Worm (Caenorhabditis elegans): Measurements from ENCODE around the gene fbxa-90.

Gene fbxa-90

DNA sequence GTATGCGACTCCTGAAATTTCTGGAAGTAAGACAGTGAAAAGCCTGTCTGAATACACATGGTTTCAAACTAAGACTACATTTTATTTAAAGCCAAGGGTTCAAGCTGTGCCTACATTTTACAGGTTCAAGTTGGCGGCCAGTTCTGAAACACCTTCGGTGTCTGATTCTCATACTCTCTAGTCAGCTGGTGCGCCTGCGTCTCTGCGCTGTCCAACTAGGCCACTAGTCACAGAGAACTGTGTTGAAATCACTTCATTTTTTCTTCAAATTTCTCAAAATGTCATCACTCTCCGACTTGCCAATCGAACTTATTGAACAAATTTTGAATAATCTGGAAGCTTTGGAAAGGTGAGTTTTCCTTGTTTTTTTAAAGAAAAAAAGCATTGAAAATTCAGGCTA, at the start of gene fbxa-90:
Gene fbxa-90 (plus strand): TSS at position 179 of the 400 bp plus-strand sequence.
- TF ChIP-seq lin-15B (tag; optimal IDR thresholded peaks at IDR 0.05), result no peak
- no peak for TF ChIP-seq snpc-4 (tag; optimal IDR thresholded peaks at IDR 0.05)
- no peak for TF ChIP-seq aly-2 (tag; optimal IDR thresholded peaks at IDR 0.05)
- TF ChIP-seq ZK546.5 (tag; optimal IDR thresholded peaks at IDR 0.05), result no peak
- no peak for TF ChIP-seq tbx-2 (tag; optimal IDR thresholded peaks at IDR 0.05)
- TF ChIP-seq daf-12 (tag; optimal IDR thresholded peaks at IDR 0.05), result no peak
- TF ChIP-seq mml-1 (tag; optimal IDR thresholded peaks at IDR 0.05), result no peak
- no peak for TF ChIP-seq mdl-1 (tag; optimal IDR thresholded peaks at IDR 0.05)
- TF ChIP-seq elt-1 (tag; optimal IDR thresholded peaks at IDR 0.05), result no peak
- TF ChIP-seq nhr-76 (tag; optimal IDR thresholded peaks at IDR 0.05), result no peak

ce11 chrV:16918378-16918777, 48.2 kb upstream of the fbxa-90 start, which contains the start of the genes fbxa-206 and Y102A5C.2:
Gene fbxa-206, minus strand, starts transcription at chrV:16918478.
Gene Y102A5C.2, plus strand, starts transcription at chrV:16918731.
- no peak for TF ChIP-seq nhr-25 (tag; optimal IDR thresholded peaks at IDR 0.05)
- no peak for TF ChIP-seq elt-1 (tag; optimal IDR thresholded peaks at IDR 0.05)
- TF ChIP-seq lsy-12 (tag; optimal IDR thresholded peaks at IDR 0.05), result no peak
- TF ChIP-seq nhr-67 (tag; optimal IDR thresholded peaks at IDR 0.05), result no peak
- TF ChIP-seq ZK546.5 (tag; optimal IDR thresholded peaks at IDR 0.05), result no peak
- TF ChIP-seq hmg-11 (tag; optimal IDR thresholded peaks at IDR 0.05), result no peak
- TF ChIP-seq nhr-76 (tag; optimal IDR thresholded peaks at IDR 0.05), result no peak
- TF ChIP-seq mml-1 (tag; optimal IDR thresholded peaks at IDR 0.05), result no peak
- no peak for TF ChIP-seq nhr-237 (tag; optimal IDR thresholded peaks at IDR 0.05)
- no peak for TF ChIP-seq snpc-4 (tag; optimal IDR thresholded peaks at IDR 0.05)
- no peak for TF ChIP-seq daf-12 (tag; optimal IDR thresholded peaks at IDR 0.05)
- no peak for TF ChIP-seq pqm-1 (tag; optimal IDR thresholded peaks at IDR 0.05)
- no peak for TF ChIP-seq ama-1 (optimal IDR thresholded peaks at IDR 0.05)
- TF ChIP-seq tbx-2 (tag; optimal IDR thresholded peaks at IDR 0.05), result no peak
- TF ChIP-seq egl-27 (tag; optimal IDR thresholded peaks at IDR 0.05), result no peak
- no peak for TF ChIP-seq pha-4 (tag; optimal IDR thresholded peaks at IDR 0.05)
- no peak for TF ChIP-seq egl-5 (tag; optimal IDR thresholded peaks at IDR 0.05)
- no peak for TF ChIP-seq nhr-23 (tag; optimal IDR thresholded peaks at IDR 0.05)
- TF ChIP-seq nhr-28 (tag; optimal IDR thresholded peaks at IDR 0.05), result no peak

DNA sequence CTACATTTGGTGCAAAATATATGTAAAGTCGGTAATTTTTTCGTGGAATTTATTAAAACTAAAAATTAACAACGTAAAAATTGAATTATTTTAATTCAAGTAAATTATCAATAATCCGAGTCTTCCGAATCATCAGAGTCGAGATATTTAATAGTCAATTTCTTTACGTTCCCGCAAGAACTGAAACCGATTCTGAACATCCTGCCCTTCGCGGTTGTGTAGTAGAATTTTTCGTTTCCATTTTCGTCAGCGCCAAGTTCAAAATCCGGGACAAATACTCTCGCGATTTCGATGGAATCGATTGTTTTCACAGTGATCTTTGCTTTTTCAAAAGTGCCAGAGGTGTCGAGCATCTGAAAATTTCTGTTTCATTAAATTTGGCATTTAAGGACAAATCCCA, 46.9 kb upstream of the fbxa-90 start:
- TF ChIP-seq mdl-1 (tag; optimal IDR thresholded peaks at IDR 0.05) (no peak), daf-12 (tag; optimal IDR thresholded peaks at IDR 0.05) (no peak), elt-2 (tag; optimal IDR thresholded peaks at IDR 0.05) (no peak), fkh-2 (tag; optimal IDR thresholded peaks at IDR 0.05) (no peak), unc-62 (GFP tag; optimal IDR thresholded peaks at IDR 0.05) (no peak), egl-5 (tag; optimal IDR thresholded peaks at IDR 0.05) (no peak), nhr-11 (tag; optimal IDR thresholded peaks at IDR 0.05) (no peak), jun-1 (tag; optimal IDR thresholded peaks at IDR 0.05) (no peak), pha-4 (tag; optimal IDR thresholded peaks at IDR 0.05) (no peak), elt-3 (tag; optimal IDR thresholded peaks at IDR 0.05) (no peak), eor-1 (tag; optimal IDR thresholded peaks at IDR 0.05) (no peak), ceh-28 (tag; optimal IDR thresholded peaks at IDR 0.05) (no peak)

ce11 chrV:16921952-16922351, 44.7 kb upstream of the fbxa-90 start, which contains the start of gene Y102A5C.4:
Gene Y102A5C.4, plus strand, starts transcription at chrV:16922252.
- no peak for TF ChIP-seq pha-4 (tag; optimal IDR thresholded peaks at IDR 0.05)

ce11 chrV:16927345-16927744, 39.3 kb upstream of the fbxa-90 start, which contains the start of gene Y102A5C.36:
Gene Y102A5C.36, minus strand, starts transcription at chrV:16927445.
- TF ChIP-seq hmg-11 (tag; optimal IDR thresholded peaks at IDR 0.05), result no peak
- no peak for TF ChIP-seq egl-5 (tag; optimal IDR thresholded peaks at IDR 0.05)
- TF ChIP-seq nhr-43 (tag; optimal IDR thresholded peaks at IDR 0.05; ENCODE audit: poor library complexity, severe bottlenecking), result no peak
- TF ChIP-seq lin-39 (tag; optimal IDR thresholded peaks at IDR 0.05), result no peak
- TF ChIP-seq nfya-1 (tag; optimal IDR thresholded peaks at IDR 0.05; ENCODE audit: insufficient read depth), result no peak
- no peak for TF ChIP-seq skn-1 (tag; optimal IDR thresholded peaks at IDR 0.05)
- no peak for TF ChIP-seq fos-1 (tag; optimal IDR thresholded peaks at IDR 0.05)
- TF ChIP-seq ztf-11 (tag; optimal IDR thresholded peaks at IDR 0.05), result no peak
- TF ChIP-seq nhr-76 (tag; optimal IDR thresholded peaks at IDR 0.05), result no peak
- TF ChIP-seq mml-1 (tag; optimal IDR thresholded peaks at IDR 0.05), result no peak
- no peak for TF ChIP-seq nhr-11 (tag; optimal IDR thresholded peaks at IDR 0.05)
- no peak for TF ChIP-seq aly-2 (tag; optimal IDR thresholded peaks at IDR 0.05)
- TF ChIP-seq sea-2 (GFP tag; optimal IDR thresholded peaks at IDR 0.05), result no peak
- no peak for TF ChIP-seq elt-3 (tag; optimal IDR thresholded peaks at IDR 0.05)
- TF ChIP-seq ceh-28 (tag; optimal IDR thresholded peaks at IDR 0.05), result no peak
- no peak for TF ChIP-seq pha-4 (tag; optimal IDR thresholded peaks at IDR 0.05)
- TF ChIP-seq elt-2 (tag; optimal IDR thresholded peaks at IDR 0.05), result no peak
- TF ChIP-seq unc-62 (GFP tag; optimal IDR thresholded peaks at IDR 0.05), result no peak
- no peak for TF ChIP-seq fkh-10 (GFP tag; optimal IDR thresholded peaks at IDR 0.05)
- no peak for TF ChIP-seq nhr-77 (tag; optimal IDR thresholded peaks at IDR 0.05)
